Worm (Caenorhabditis elegans): Measurements from ENCODE around the gene des-2.

DNA sequence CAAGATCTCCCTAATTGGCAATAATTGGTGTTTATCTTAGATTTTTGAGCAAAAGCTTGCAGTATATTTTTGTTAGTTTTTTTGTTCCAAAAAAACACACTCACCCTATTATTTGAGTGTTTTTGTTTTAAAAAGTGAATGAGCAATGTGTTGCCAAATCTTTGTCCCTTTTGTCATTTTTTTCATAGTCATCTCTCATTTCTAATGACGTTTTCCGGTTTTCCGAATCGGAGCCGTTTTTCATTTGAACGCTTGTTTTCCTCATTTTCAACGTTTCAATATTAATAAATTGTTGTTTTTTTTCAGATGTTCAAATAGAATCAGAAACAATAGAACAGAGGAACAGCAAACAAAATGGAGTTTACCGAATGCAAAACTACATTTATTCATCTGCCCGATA, 17.0 kb upstream of the des-2 start, which contains the start of gene dmsr-1:
- no peak for TF ChIP-seq zag-1 (tag; optimal IDR thresholded peaks at IDR 0.05)
- no peak for TF ChIP-seq pag-3 (tag; optimal IDR thresholded peaks at IDR 0.05; ENCODE audit: borderline replicate concordance, insufficient read depth)
- TF ChIP-seq unc-62 (GFP tag; optimal IDR thresholded peaks at IDR 0.05) = no peak
- no peak for TF ChIP-seq ces-1 (GFP tag; optimal IDR thresholded peaks at IDR 0.05)
- TF ChIP-seq nhr-71 (tag; optimal IDR thresholded peaks at IDR 0.05) = no peak
- no peak for TF ChIP-seq mdl-1 (tag; optimal IDR thresholded peaks at IDR 0.05)
- TF ChIP-seq snpc-4 (tag; optimal IDR thresholded peaks at IDR 0.05) = no peak
- no peak for TF ChIP-seq nhr-28 (tag; optimal IDR thresholded peaks at IDR 0.05)
- no peak for TF ChIP-seq ztf-11 (tag; optimal IDR thresholded peaks at IDR 0.05)
- no peak for TF ChIP-seq hlh-4 (tag; optimal IDR thresholded peaks at IDR 0.05)
- no peak for TF ChIP-seq elt-3 (tag; optimal IDR thresholded peaks at IDR 0.05)
- TF ChIP-seq fos-1 (tag; optimal IDR thresholded peaks at IDR 0.05) = no peak
- TF ChIP-seq lin-35 (GFP tag; optimal IDR thresholded peaks at IDR 0.05) = no peak
